Fruit fly (Drosophila melanogaster) whole organism, embryonic: Measurements from ENCODE around the gene meso18E.

Source experiments
- Atf-2 ChIP-seq: fragments of 200-800 bp; sonication (Bioruptor generic); optimal IDR thresholded peaks from 2 replicates; lab custom pipeline; 2016; ENCODE audit warnings: missing biosample characterization, missing genetic modification characterization
- Atf3 ChIP-seq: fragments of 200-800 bp; sonication (Bioruptor generic); optimal IDR thresholded peaks from 3 replicates; lab custom pipeline; 2016; ENCODE audit warnings: missing biosample characterization, missing genetic modification characterization
- B-H1 ChIP-seq: fragments of 200-800 bp; sonication (Bioruptor generic); IDR thresholded peaks from 3 replicates; pipeline ENCODE4 v1.3.6; 2022; ENCODE audit warnings: missing biosample characterization, missing genetic modification characterization
- CG11247 ChIP-seq: fragments of 200-800 bp; sonication (Bioruptor generic); IDR thresholded peaks from 2 replicates; pipeline ENCODE4 v1.3.6; 2022; ENCODE audit warnings: missing biosample characterization, missing genetic modification characterization
- CG11504 ChIP-seq: fragments of 200-800 bp; sonication (Bioruptor generic); optimal IDR thresholded peaks from 3 replicates; lab custom pipeline; 2019; ENCODE audit warnings: missing biosample characterization, mild to moderate bottlenecking, missing genetic modification characterization, moderate library complexity
- CG13775 ChIP-seq: fragments of 200-800 bp; sonication (Bioruptor generic); optimal IDR thresholded peaks from 3 replicates; lab custom pipeline; 2017; ENCODE audit warnings: missing biosample characterization, mild to moderate bottlenecking, missing genetic modification characterization
- CG13894 ChIP-seq: fragments of 200-800 bp; sonication (Bioruptor generic); optimal IDR thresholded peaks from 3 replicates; lab custom pipeline; 2018; ENCODE audit warnings: missing biosample characterization, mild to moderate bottlenecking, missing genetic modification characterization, moderate library complexity
- CG16813 ChIP-seq: fragments of 200-800 bp; sonication (Bioruptor generic); IDR thresholded peaks from 3 replicates; pipeline ENCODE4 v1.3.6; 2022; ENCODE audit warnings: missing biosample characterization, missing genetic modification characterization; ENCODE audit not compliant: partially characterized antibody
- CG17385 ChIP-seq: fragments of 200-800 bp; sonication (Bioruptor generic); optimal IDR thresholded peaks from 3 replicates; lab custom pipeline; 2018; ENCODE audit warnings: missing biosample characterization, mild to moderate bottlenecking, missing genetic modification characterization
- CG18619 ChIP-seq: fragments of 200-800 bp; sonication (Bioruptor generic); optimal IDR thresholded peaks from 3 replicates; lab custom pipeline; 2017; ENCODE audit warnings: missing biosample characterization, mild to moderate bottlenecking, missing genetic modification characterization
- CG2129 ChIP-seq: fragments of 200-800 bp; sonication (Bioruptor generic); IDR thresholded peaks from 2 replicates; pipeline ENCODE4 v1.3.6; 2022; ENCODE audit warnings: missing biosample characterization, missing genetic modification characterization; ENCODE audit not compliant: partially characterized antibody
- CG32767 ChIP-seq: fragments of 200-800 bp; sonication (Bioruptor generic); IDR thresholded peaks from 2 replicates; pipeline ENCODE4 v1.3.6; 2022; ENCODE audit warnings: missing biosample characterization, missing genetic modification characterization
- CG3281 ChIP-seq: fragments of 200-800 bp; sonication (Bioruptor generic); optimal IDR thresholded peaks from 3 replicates; lab custom pipeline; 2017; ENCODE audit warnings: missing biosample characterization, mild to moderate bottlenecking, missing genetic modification characterization
- CG34224 ChIP-seq: fragments of 200-800 bp; sonication (Bioruptor generic); IDR thresholded peaks from 3 replicates; pipeline ENCODE4 v1.3.6; 2022; ENCODE audit warnings: missing biosample characterization, missing genetic modification characterization; ENCODE audit not compliant: partially characterized antibody
- CG7271 ChIP-seq: fragments of 200-800 bp; sonication (Bioruptor generic); optimal IDR thresholded peaks from 2 replicates; lab custom pipeline; 2018; ENCODE audit warnings: missing biosample characterization, mild to moderate bottlenecking, missing genetic modification characterization, moderate library complexity
- CG7839 ChIP-seq: fragments of 200-800 bp; sonication (Bioruptor generic); optimal IDR thresholded peaks from 3 replicates; lab custom pipeline; 2018; ENCODE audit warnings: missing biosample characterization, mild to moderate bottlenecking, missing genetic modification characterization, moderate library complexity
- CG8281 ChIP-seq: fragments of 200-800 bp; sonication (Bioruptor generic); optimal IDR thresholded peaks from 2 replicates; lab custom pipeline; 2018; ENCODE audit warnings: missing biosample characterization, mild to moderate bottlenecking, missing genetic modification characterization, moderate library complexity
- CTCF ChIP-seq: fragments of 200-800 bp; sonication (Bioruptor generic); optimal IDR thresholded peaks from 2 replicates; lab custom pipeline; 2017; ENCODE audit warnings: missing biosample characterization, mild to moderate bottlenecking, missing genetic modification characterization, moderate library complexity
- D19B ChIP-seq: fragments of 200-800 bp; sonication (Bioruptor generic); optimal IDR thresholded peaks from 2 replicates; lab custom pipeline; 2017; ENCODE audit warnings: missing biosample characterization, mild to moderate bottlenecking, missing genetic modification characterization
- Dek ChIP-seq: fragments of 200-800 bp; sonication (Bioruptor generic); optimal IDR thresholded peaks from 3 replicates; lab custom pipeline; 2019; ENCODE audit warnings: missing biosample characterization, mild to moderate bottlenecking, missing genetic modification characterization, moderate library complexity
- Dip2 ChIP-seq: fragments of 200-800 bp; sonication (Bioruptor generic); IDR thresholded peaks from 2 replicates; pipeline ENCODE4 v1.3.6; 2022; ENCODE audit warnings: missing biosample characterization, missing genetic modification characterization
- Doc3 ChIP-seq: fragments of 200-800 bp; sonication (Bioruptor generic); IDR thresholded peaks from 3 replicates; pipeline ENCODE4 v1.3.6; 2022; ENCODE audit warnings: missing biosample characterization, missing genetic modification characterization; ENCODE audit not compliant: partially characterized antibody
- Mrtf ChIP-seq: fragments of 200-800 bp; sonication (Bioruptor generic); IDR thresholded peaks from 3 replicates; pipeline ENCODE4 v1.3.6; 2022; ENCODE audit warnings: missing biosample characterization, missing genetic modification characterization
- NC2β ChIP-seq: fragments of 200-800 bp; sonication (Bioruptor generic); optimal IDR thresholded peaks from 2 replicates; lab custom pipeline; 2016; ENCODE audit warnings: missing biosample characterization, missing genetic modification characterization
- PHDP ChIP-seq: fragments of 200-800 bp; sonication (Bioruptor generic); optimal IDR thresholded peaks from 3 replicates; lab custom pipeline; 2018; ENCODE audit warnings: missing biosample characterization, mild to moderate bottlenecking, missing genetic modification characterization, moderate library complexity
- Ptx1 ChIP-seq: fragments of 200-800 bp; sonication (Bioruptor generic); IDR thresholded peaks from 2 replicates; pipeline ENCODE4 v1.3.6; 2022; ENCODE audit warnings: missing biosample characterization, missing genetic modification characterization
- Sry-β ChIP-seq: fragments of 200-800 bp; sonication (Bioruptor generic); optimal IDR thresholded peaks from 2 replicates; lab custom pipeline; 2018; ENCODE audit warnings: missing biosample characterization, mild to moderate bottlenecking, missing genetic modification characterization, moderate library complexity
- Sry-δ ChIP-seq: fragments of 200-800 bp; sonication (Bioruptor generic); optimal IDR thresholded peaks from 2 replicates; lab custom pipeline; 2016; ENCODE audit warnings: missing biosample characterization, missing genetic modification characterization
- Stat92E ChIP-seq, 3 experiments: fragments of >200 bp in 2 of 3; fragments of 200-800 bp in 1 of 3; sonication (Bioruptor generic) in 1 of 3; optimal IDR thresholded peaks; 2 replicates each; lab custom pipeline; 2017 to 2019; ENCODE audit warnings: missing biosample characterization in 3 of 3, missing genetic modification characterization in 3 of 3, mild to moderate bottlenecking in 1 of 3, moderate library complexity in 1 of 3
- amos ChIP-seq: fragments of 200-800 bp; sonication (Bioruptor generic); IDR thresholded peaks from 2 replicates; pipeline ENCODE4 v1.3.6; 2022; ENCODE audit warnings: missing biosample characterization, missing genetic modification characterization; ENCODE audit not compliant: partially characterized antibody
- ap ChIP-seq: fragments of 200-800 bp; sonication (Bioruptor generic); IDR thresholded peaks from 2 replicates; pipeline ENCODE4 v1.3.6; 2022; ENCODE audit warnings: missing biosample characterization, missing genetic modification characterization
- bigmax ChIP-seq: fragments of 200-800 bp; sonication (Bioruptor generic); optimal IDR thresholded peaks from 2 replicates; lab custom pipeline; 2018; ENCODE audit warnings: missing biosample characterization, mild to moderate bottlenecking, missing genetic modification characterization
- chm ChIP-seq: fragments of 200-800 bp; sonication (Bioruptor generic); IDR thresholded peaks from 2 replicates; pipeline ENCODE4 v1.3.6; 2022; ENCODE audit warnings: missing biosample characterization, missing genetic modification characterization
- crp ChIP-seq, 2 experiments: fragments of 200-800 bp; sonication (Bioruptor generic); optimal IDR thresholded peaks; 2 replicates in 1 of 2; 3 replicates in 1 of 2; lab custom pipeline; 2017; ENCODE audit warnings: missing biosample characterization in 2 of 2, missing genetic modification characterization in 2 of 2, mild to moderate bottlenecking in 1 of 2, moderate library complexity in 1 of 2
- dmrt11E ChIP-seq: fragments of 200-800 bp; sonication (Bioruptor generic); optimal IDR thresholded peaks from 3 replicates; lab custom pipeline; 2018; ENCODE audit warnings: missing biosample characterization, mild to moderate bottlenecking, missing genetic modification characterization, moderate library complexity
- dysf ChIP-seq: fragments of 200-800 bp; sonication (Bioruptor generic); IDR thresholded peaks from 3 replicates; pipeline ENCODE4 v1.3.6; 2022; ENCODE audit warnings: missing biosample characterization, missing genetic modification characterization
- fu2 ChIP-seq: fragments of 200-800 bp; sonication (Bioruptor generic); optimal IDR thresholded peaks from 2 replicates; lab custom pipeline; 2016; ENCODE audit warnings: missing biosample characterization, missing genetic modification characterization
- inv ChIP-seq: fragments of 200-800 bp; sonication (Bioruptor generic); IDR thresholded peaks from 2 replicates; pipeline ENCODE4 v1.3.6; 2022; ENCODE audit warnings: missing biosample characterization, missing genetic modification characterization; ENCODE audit not compliant: partially characterized antibody
- jigr1 ChIP-seq: fragments of 200-800 bp; sonication (Bioruptor generic); IDR thresholded peaks from 3 replicates; pipeline ENCODE4 v1.3.6; 2022; ENCODE audit warnings: missing biosample characterization, missing genetic modification characterization
- kay ChIP-seq: fragments of 200-800 bp; sonication (Bioruptor generic); optimal IDR thresholded peaks from 2 replicates; lab custom pipeline; 2016; ENCODE audit warnings: missing biosample characterization, missing genetic modification characterization
- ken ChIP-seq: fragments of 200-800 bp; sonication (Bioruptor generic); IDR thresholded peaks from 3 replicates; pipeline ENCODE4 v1.3.6; 2022; ENCODE audit warnings: missing biosample characterization, missing genetic modification characterization
- kni ChIP-seq: fragments of 200-800 bp; sonication (Bioruptor generic); optimal IDR thresholded peaks from 3 replicates; lab custom pipeline; 2017; ENCODE audit warnings: mild to moderate bottlenecking, missing biosample characterization, missing genetic modification reagents, missing genetic modification characterization
- nom ChIP-seq: fragments of 200-800 bp; sonication (Bioruptor generic); optimal IDR thresholded peaks from 2 replicates; lab custom pipeline; 2017; ENCODE audit warnings: missing biosample characterization, missing genetic modification characterization, mild to moderate bottlenecking, moderate library complexity, missing genetic modification reagents
- pan ChIP-seq, 4 experiments: fragments of >200 bp in 3 of 4; fragments of 200-800 bp in 1 of 4; sonication (Bioruptor generic) in 1 of 4; optimal IDR thresholded peaks in 3 of 4; IDR thresholded peaks in 1 of 4; 2 replicates each; pipeline versions ENCODE4 v1.3.6 to Lab custom; 2017 to 2022; ENCODE audit warnings: missing biosample characterization in 2 of 4, missing genetic modification characterization in 2 of 4, mixed read lengths in 1 of 4
- pho ChIP-seq: fragments of 200-800 bp; sonication (Bioruptor generic); optimal IDR thresholded peaks from 2 replicates; lab custom pipeline; 2016; ENCODE audit warnings: missing biosample characterization, missing genetic modification characterization
- so ChIP-seq: fragments of 200-800 bp; sonication (Bioruptor generic); IDR thresholded peaks from 3 replicates; pipeline ENCODE4 v1.3.6; 2022; ENCODE audit warnings: missing biosample characterization, missing genetic modification characterization
- stc ChIP-seq: fragments of 200-800 bp; sonication (Bioruptor generic); IDR thresholded peaks from 2 replicates; pipeline ENCODE4 v1.3.6; 2022; ENCODE audit warnings: missing biosample characterization, missing genetic modification characterization
- vfl ChIP-seq: fragments of 200-800 bp; sonication (Bioruptor generic); optimal IDR thresholded peaks from 2 replicates; lab custom pipeline; 2016; ENCODE audit warnings: missing biosample characterization, missing genetic modification characterization
- vvl ChIP-seq: fragments of 200-800 bp; sonication (Bioruptor generic); IDR thresholded peaks from 2 replicates; pipeline ENCODE4 v1.3.6; 2022; ENCODE audit warnings: missing biosample characterization, missing genetic modification characterization
- yki ChIP-seq: fragments of >200 bp; optimal IDR thresholded peaks from 3 replicates; lab custom pipeline; 2018

Gene meso18E

DNA sequence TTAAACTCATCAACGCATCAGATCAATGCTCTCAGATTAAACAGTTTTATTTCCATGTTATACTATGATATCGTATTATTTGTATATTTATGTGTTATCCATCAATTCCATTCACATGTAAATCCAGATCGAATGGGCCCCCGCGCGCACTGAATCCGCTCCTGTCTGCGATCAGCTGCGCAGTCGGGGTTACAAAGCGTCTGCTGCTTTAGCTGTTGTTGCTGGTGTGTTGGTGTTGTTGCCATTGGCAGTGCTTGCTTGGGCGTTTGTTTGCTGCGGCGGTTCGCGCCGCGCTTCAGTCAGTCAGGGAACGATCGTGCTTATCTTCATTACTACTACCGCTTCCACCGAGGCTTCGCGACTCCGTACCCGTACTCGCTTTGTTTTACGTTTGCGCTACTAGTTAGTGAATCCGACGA, 45.8 kb downstream of the meso18E start, which contains the start of gene Zw (continued):
- TF ChIP-seq Atf-2 (GFP tag; lab: Kevin White, UChicago) (peak; percentile 15), CTCF (GFP tag; lab: Kevin White, UChicago) (no peak), CG2129 (no peak), PHDP (tag; lab: Kevin White, UChicago) (peak; percentile 19), Dek (tag; lab: Kevin White, UChicago) (no peak), D19B (GFP tag; lab: Kevin White, UChicago) (peak; percentile 30), dysf (GFP tag; lab: Robert Waterston, UW) (peak; percentile 72), CG11247 (GFP tag; lab: Robert Waterston, UW) (peak; percentile 52), inv (GFP tag; lab: Robert Waterston, UW) (peak; percentile 42), ken (peak; percentile 55; the same call in 1 of the 3 replicates), CG7271 (no peak), CG13894 (no peak), bigmax (no peak), pho (GFP tag; lab: Kevin White, UChicago) (no peak), kay (GFP tag; lab: Kevin White, UChicago) (no peak), CG11504 (tag; lab: Kevin White, UChicago) (peak; percentile 35), jigr1 (no peak; the same call in 2 of the 3 replicates), CG32767 (GFP tag; lab: Robert Waterston, UW) (no peak), Sry-δ (GFP tag; lab: Kevin White, UChicago) (no peak), CG13775 (no peak), dmrt11E (tag; lab: Kevin White, UChicago) (peak; percentile 30), yki (lab: Kevin White, UChicago) (no peak), CG8281 (tag; lab: Kevin White, UChicago) (no peak), Stat92E (GFP tag; optimal IDR thresholded peaks at IDR 0.05; lab: Kevin White, UChicago) (no peak), chm (GFP tag; lab: Robert Waterston, UW) (no peak), Sry-β (GFP tag; lab: Kevin White, UChicago) (no peak), Doc3 (GFP tag; lab: Robert Waterston, UW) (no peak), CG34224 (peak; percentile 26; the same call in 1 of the 3 replicates), CG16813 (GFP tag; lab: Robert Waterston, UW) (peak; percentile 70), nom (GFP tag; lab: Kevin White, UChicago) (peak; percentile 11), crp (GFP tag; optimal IDR thresholded peaks at IDR 0.05; lab: Kevin White, UChicago) (peak in 1 of 2 experiments; percentile 70), fu2 (GFP tag; lab: Kevin White, UChicago) (peak; percentile 30), ap (GFP tag; lab: Robert Waterston, UW) (no peak), CG7839 (tag; lab: Kevin White, UChicago) (peak; percentile 66), stc (GFP tag; lab: Robert Waterston, UW) (no peak), CG3281 (GFP tag; lab: Kevin White, UChicago) (peak; percentile 14), Atf3 (peak; percentile 6), Dip2 (GFP tag; lab: Robert Waterston, UW) (no peak), CG18619 (GFP tag; lab: Kevin White, UChicago) (peak; percentile 16), amos (peak; percentile 67), vfl (peak; percentile 44), Mrtf (GFP tag; lab: Robert Waterston, UW) (peak; percentile 64; the same call in 2 of the 3 replicates), vvl (GFP tag; lab: Robert Waterston, UW) (peak; percentile 84), B-H1 (GFP tag; lab: Robert Waterston, UW) (peak; percentile 29; the same call in 1 of the 3 replicates), Ptx1 (peak; percentile 73), so (GFP tag; lab: Robert Waterston, UW) (0 out of 3 replicates have a peak, but pooled peaks have one; percentile 37), pan (optimal IDR thresholded peaks at IDR 0.05; lab: Kevin White, UChicago) (no peak), pan (GFP tag; optimal IDR thresholded peaks at IDR 0.05 in 1 of 2, IDR thresholded peaks at IDR 0.05 in 1 of 2) (peak in 1 of 2 experiments; percentile 54), CG17385 (no peak), NC2β (GFP tag; lab: Kevin White, UChicago) (no peak), kni (GFP tag; lab: Kevin White, UChicago) (peak; percentile 25)
